Worm (Caenorhabditis elegans) whole organism, L4 larva: ENCODE measurements around the gene his-42.

Experiments
- ama-1 ChIP-seq: fragments of 150-350 bp; optimal IDR thresholded peaks from 2 replicates; lab custom pipeline; 2014; ENCODE audit warnings: inconsistent platforms, mixed read lengths
- lin-39 ChIP-seq: fragments of 150-350 bp; optimal IDR thresholded peaks from 2 replicates; lab custom pipeline; 2014; ENCODE audit warnings: missing biosample characterization, missing genetic modification reagents, missing genetic modification characterization
- mdl-1 ChIP-seq, 2 experiments: fragments of 150-350 bp in 1 of 2; sonication (generic microtip) in 1 of 2; optimal IDR thresholded peaks; 2 replicates each; lab custom pipeline; 2014 to 2017; ENCODE audit warnings: missing biosample characterization in 2 of 2, missing genetic modification characterization in 2 of 2
- nhr-237 ChIP-seq: sonication (generic microtip); optimal IDR thresholded peaks from 2 replicates; lab custom pipeline; 2017; ENCODE audit warnings: missing biosample characterization, missing genetic modification characterization

ce11 chrII:13852004-13852403 lies 23.5 kb upstream of the his-42 start, which contains the start of gene F08G2.8:
- TF ChIP-seq nhr-237 (tag; lab: Kevin White, UChicago) (no peak), mdl-1 (tag; optimal IDR thresholded peaks at IDR 0.05; lab: Kevin White, UChicago) (no peak), ama-1 (lab: Kevin White, UChicago) (no peak), lin-39 (tag; lab: Kevin White, UChicago) (no peak)
